4 fruit fly cellular contexts compared by ENCODE assay signal in the genomic region with DNA sequence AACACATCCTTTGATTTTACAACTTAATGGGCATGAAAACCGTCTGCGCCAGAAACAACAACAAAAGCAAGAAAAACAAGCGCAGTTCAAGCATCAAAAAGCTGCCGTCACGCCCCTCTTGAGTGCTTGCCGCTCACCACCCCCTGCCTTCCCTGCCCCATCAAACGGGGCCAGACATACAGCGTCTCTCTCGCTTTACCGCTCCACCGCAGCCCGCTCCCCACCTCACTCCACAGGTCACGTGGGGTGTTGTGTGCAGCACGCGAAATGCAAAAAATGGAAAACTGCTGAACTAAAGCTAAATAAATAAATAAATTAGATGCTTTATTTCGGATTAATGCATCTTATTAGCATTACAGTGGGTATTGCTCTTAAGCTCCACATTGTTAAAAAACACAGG.
A peak's percentile ranks its signal among the peaks of the same experiment; 100 is the strongest.
TF ChIP-seq lines count a peak whose summit lies in the region.

No protein-coding gene starts in this region.

- no peak for TF ChIP-seq CTCF in whole organism, embryonic (GFP tag; optimal IDR thresholded peaks at IDR 0.05; lab: Kevin White, UChicago)

TF ChIP-seq in whole organism, embryonic, 481 proteins besides CTCF, POLR2A, EP300 and RAD21:
- TF ChIP-seq CG32772 (GFP tag; IDR thresholded peaks at IDR 0.05; lab: Robert Waterston, UW) = no peak
- peak; percentile 22 for TF ChIP-seq CG7987 (GFP tag; optimal IDR thresholded peaks at IDR 0.05; lab: Kevin White, UChicago)
- peak; percentile 50 for TF ChIP-seq CG4360 (GFP tag; IDR thresholded peaks at IDR 0.05; lab: Robert Waterston, UW)
- TF ChIP-seq cwo (GFP tag; optimal IDR thresholded peaks at IDR 0.05; lab: Kevin White, UChicago) = peak; percentile 13
- no peak for TF ChIP-seq CG14710 (tag; optimal IDR thresholded peaks at IDR 0.05; lab: Kevin White, UChicago)
- TF ChIP-seq CG1832 (GFP tag; optimal IDR thresholded peaks at IDR 0.05; lab: Kevin White, UChicago) = peak; percentile 6
- TF ChIP-seq stc (GFP tag; IDR thresholded peaks at IDR 0.05; lab: Robert Waterston, UW) = no peak
- no peak for TF ChIP-seq Dp (GFP tag; optimal IDR thresholded peaks at IDR 0.05; lab: Kevin White, UChicago)
- TF ChIP-seq CG15073 (GFP tag; optimal IDR thresholded peaks at IDR 0.05; lab: Kevin White, UChicago) = no peak
- TF ChIP-seq sens (GFP tag; lab: Kevin White, UChicago) = peak; percentile 63
- no peak for TF ChIP-seq B-H1 (GFP tag; IDR thresholded peaks at IDR 0.05; lab: Robert Waterston, UW)
- peak in 1 of 2 experiments; percentile 17 for TF ChIP-seq Trl (optimal IDR thresholded peaks at IDR 0.05; lab: Kevin White, UChicago)
- no peak for TF ChIP-seq Trl (GFP tag; optimal IDR thresholded peaks at IDR 0.05; lab: Kevin White, UChicago)
- peak; percentile 20 for TF ChIP-seq ash1 (GFP tag; optimal IDR thresholded peaks at IDR 0.05; lab: Kevin White, UChicago)
- peak; percentile 17; the same call in 1 of the 3 replicates for TF ChIP-seq ci (GFP tag; IDR thresholded peaks at IDR 0.05; lab: Robert Waterston, UW)
- peak; percentile 61 for TF ChIP-seq Med (GFP tag; lab: Kevin White, UChicago)
- no peak for TF ChIP-seq CG7786 (GFP tag; optimal IDR thresholded peaks at IDR 0.05; lab: Kevin White, UChicago)
- peak; percentile 95 for TF ChIP-seq crol (GFP tag; IDR thresholded peaks at IDR 0.05; lab: Robert Waterston, UW)

TF ChIP-seq in whole organism, prepupa, 60 proteins besides CTCF, POLR2A, EP300 and RAD21:
- no peak for TF ChIP-seq Gug (GFP tag; IDR thresholded peaks at IDR 0.05; lab: Robert Waterston, UW)
- peak; percentile 82 for TF ChIP-seq svp (GFP tag; lab: Kevin White, UChicago)
- peak; percentile 13 for TF ChIP-seq Lpt (GFP tag; optimal IDR thresholded peaks at IDR 0.05; lab: Kevin White, UChicago)
- TF ChIP-seq eg (GFP tag; IDR thresholded peaks at IDR 0.05; lab: Robert Waterston, UW) = peak; percentile 64
- TF ChIP-seq CG6808 (GFP tag; optimal IDR thresholded peaks at IDR 0.05; lab: Kevin White, UChicago) = no peak
- peak in 1 of 2 experiments; percentile 31 for TF ChIP-seq ss (GFP tag; optimal IDR thresholded peaks at IDR 0.05; lab: Kevin White, UChicago)
- TF ChIP-seq fd85E (GFP tag; optimal IDR thresholded peaks at IDR 0.05; lab: Kevin White, UChicago) = no peak
- no peak for TF ChIP-seq CG7368 (GFP tag; optimal IDR thresholded peaks at IDR 0.05; lab: Kevin White, UChicago)
- no peak for TF ChIP-seq Eip93F (GFP tag; optimal IDR thresholded peaks at IDR 0.05; lab: Kevin White, UChicago)

TF ChIP-seq in whole organism, pupa, 21 proteins besides CTCF, POLR2A, EP300 and RAD21:
- TF ChIP-seq fd96Ca (GFP tag; IDR thresholded peaks at IDR 0.05; lab: Robert Waterston, UW) = peak; percentile 51; the same call in 2 of the 3 replicates
- no peak for TF ChIP-seq CG4496 (GFP tag; IDR thresholded peaks at IDR 0.05; lab: Robert Waterston, UW)
- TF ChIP-seq CG13204 (GFP tag; optimal IDR thresholded peaks at IDR 0.05; lab: Kevin White, UChicago) = peak; percentile 95
- TF ChIP-seq Snoo (tag; optimal IDR thresholded peaks at IDR 0.05; lab: Kevin White, UChicago) = peak; percentile 20

TF ChIP-seq in whole organism, wandering third instar larva, 38 proteins besides CTCF, POLR2A, EP300 and RAD21:
- no peak for TF ChIP-seq h (GFP tag; optimal IDR thresholded peaks at IDR 0.05; lab: Kevin White, UChicago)
- peak; percentile 52 for TF ChIP-seq jim (GFP tag; optimal IDR thresholded peaks at IDR 0.05; lab: Kevin White, UChicago)
- peak; percentile 65 for TF ChIP-seq Dif (GFP tag; optimal IDR thresholded peaks at IDR 0.05; lab: Kevin White, UChicago; ENCODE audit: partially characterized antibody)
